Fruit fly (Drosophila melanogaster) Kc167 (cell line): ENCODE results near the gene wwk.

Experiments used
- Myc ChIP-seq: fragments of >200 bp; optimal IDR thresholded peaks from 2 replicates; lab custom pipeline; 2017; ENCODE audit warnings: missing external identifiers
- h ChIP-seq: fragments of >200 bp; optimal IDR thresholded peaks from 3 replicates; lab custom pipeline; 2018; ENCODE audit warnings: missing external identifiers

- no peak for TF ChIP-seq h (lab: Kevin White, UChicago)
- TF ChIP-seq Myc (lab: Kevin White, UChicago) = no peak
Measured at dm6 chr2L:15107238-15107637, 32.7 kb downstream of the wwk start.
